Worm (Caenorhabditis elegans) whole organism, L4/young adult: ENCODE results near the gene gpa-6.

ENCODE experiments used
- W03F9.2 ChIP-seq: fragments of 150-350 bp; optimal IDR thresholded peaks from 2 replicates; lab custom pipeline; 2014; ENCODE audit warnings: missing biosample characterization, missing genetic modification characterization
- dao-5 ChIP-seq: sonication (generic microtip); optimal IDR thresholded peaks from 2 replicates; lab custom pipeline; 2016; ENCODE audit warnings: missing genotype, missing genetic modification characterization, moderate library complexity, missing compliant biosample characterization
- him-1 ChIP-seq: sonication (generic microtip); optimal IDR thresholded peaks from 2 replicates; lab custom pipeline; 2016; ENCODE audit warnings: missing genotype, missing genetic modification reagents, missing genetic modification characterization, missing compliant biosample characterization

The gpa-6 gene

ce11 chrX:13190912-13191311, at the start of gene gpa-6:
TSS of gene gpa-6 (plus strand) at chrX:13191212.
- TF ChIP-seq W03F9.2 (tag; lab: Kevin White, UChicago), result no peak
- no peak for TF ChIP-seq dao-5 (tag; lab: Kevin White, UChicago)
- no peak for TF ChIP-seq him-1 (tag; lab: Kevin White, UChicago)

DNA sequence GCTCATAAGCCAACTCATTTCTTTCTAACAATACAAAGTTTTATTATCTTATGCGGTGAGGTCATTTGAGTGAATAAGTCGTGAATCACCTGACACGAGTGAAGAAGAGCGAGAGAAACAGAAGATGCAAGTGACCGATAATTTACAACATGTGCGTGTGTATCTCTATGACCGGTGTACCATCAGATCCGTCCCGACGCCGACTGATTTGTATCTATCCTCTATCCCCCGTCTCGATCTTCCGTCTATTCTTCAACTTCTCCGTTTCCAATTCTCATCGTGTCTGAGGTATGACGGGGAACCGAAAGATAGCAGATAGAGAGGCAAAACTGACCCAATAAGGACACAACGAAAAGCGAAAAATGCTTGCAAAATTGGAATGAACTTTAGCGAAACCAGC, 49.6 kb upstream of the gpa-6 start, which contains the start of gene F09A5.3:
F09A5.3 (plus strand) TSS at position 162 of the 400 bp plus-strand sequence.
- no peak for TF ChIP-seq dao-5 (tag; lab: Kevin White, UChicago)
- TF ChIP-seq him-1 (tag; lab: Kevin White, UChicago), result no peak
- TF ChIP-seq W03F9.2 (tag; lab: Kevin White, UChicago), result no peak

ce11 chrX:13143236-13143635, 47.8 kb upstream of the gpa-6 start:
- no peak for TF ChIP-seq W03F9.2 (tag; lab: Kevin White, UChicago)
- no peak for TF ChIP-seq dao-5 (tag; lab: Kevin White, UChicago)
- no peak for TF ChIP-seq him-1 (tag; lab: Kevin White, UChicago)

ce11 chrX:13143762-13144732, 47.0 kb upstream of the gpa-6 start:
- no peak for TF ChIP-seq W03F9.2 (tag; lab: Kevin White, UChicago)
- TF ChIP-seq him-1 (tag; lab: Kevin White, UChicago), result peak; percentile 12

- peak; percentile 83 for TF ChIP-seq W03F9.2 (tag; lab: Kevin White, UChicago)
- TF ChIP-seq him-1 (tag; lab: Kevin White, UChicago), result peak; percentile 94
- no peak for TF ChIP-seq dao-5 (tag; lab: Kevin White, UChicago)
These were observed 45.9 kb upstream of the gpa-6 start for ce11 chrX:13144975-13145618.

DNA sequence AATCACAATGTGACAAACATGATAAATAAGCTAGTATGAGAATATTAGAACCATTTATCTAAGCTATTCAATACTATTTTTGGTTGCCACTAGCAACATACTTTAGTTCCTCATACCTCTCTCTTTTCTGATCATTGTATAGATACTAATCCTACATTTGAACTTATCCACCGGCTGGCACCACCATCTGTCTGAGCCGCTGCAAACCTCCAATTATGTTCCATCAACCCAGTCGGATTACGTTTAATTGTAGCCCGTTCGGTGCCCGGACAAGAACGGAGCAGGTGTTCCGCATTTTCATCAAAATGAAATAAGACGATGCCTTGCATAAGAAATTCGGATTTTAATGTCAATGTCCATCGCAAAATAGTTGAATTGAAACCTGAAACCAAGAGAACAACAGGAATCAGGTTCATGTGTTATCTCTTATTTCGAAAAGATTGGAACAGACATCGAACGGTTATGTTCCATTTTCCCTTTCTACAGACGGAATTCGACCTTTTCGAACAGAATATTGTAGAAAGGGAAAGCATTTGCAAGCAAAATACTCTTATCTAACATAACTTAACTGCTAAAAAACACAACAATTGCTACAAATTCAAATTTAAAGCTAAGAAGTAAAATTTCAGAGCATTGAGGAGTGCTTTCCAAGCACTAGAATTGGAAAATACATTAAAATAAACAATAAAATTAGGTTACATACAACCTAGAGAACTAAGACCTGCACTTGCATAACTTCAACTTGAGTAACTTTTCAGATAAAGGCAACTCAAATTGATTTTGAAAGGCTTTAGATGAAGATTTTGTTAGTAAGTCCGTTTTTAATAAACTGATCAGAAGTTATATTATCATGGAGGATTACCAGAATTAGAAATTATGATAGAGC, 44.8 kb upstream of the gpa-6 start:
- TF ChIP-seq dao-5 (tag; lab: Kevin White, UChicago) (no peak), him-1 (tag; lab: Kevin White, UChicago) (no peak), W03F9.2 (tag; lab: Kevin White, UChicago) (no peak)

DNA sequence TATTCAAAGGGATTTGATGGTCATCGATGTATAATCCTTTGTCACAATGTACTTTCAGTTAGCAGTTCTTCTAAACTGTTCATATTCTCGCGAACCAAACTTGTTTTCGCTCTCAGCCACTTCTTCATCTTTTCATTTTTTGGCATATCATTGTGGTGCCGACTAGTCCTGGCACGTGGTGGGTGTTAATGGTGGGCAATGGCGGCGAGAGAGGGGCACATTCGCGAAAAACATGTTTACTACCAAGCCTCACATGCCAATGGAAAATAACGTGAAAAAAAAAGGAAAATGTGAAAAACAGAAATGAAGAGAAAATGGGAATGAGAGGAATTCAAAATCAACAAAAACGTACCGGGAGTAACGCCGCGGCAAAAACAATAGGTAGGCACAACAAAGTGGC, 43.9 kb upstream of the gpa-6 start:
- TF ChIP-seq dao-5 (tag; lab: Kevin White, UChicago), result no peak
- no peak for TF ChIP-seq him-1 (tag; lab: Kevin White, UChicago)
- no peak for TF ChIP-seq W03F9.2 (tag; lab: Kevin White, UChicago)

DNA sequence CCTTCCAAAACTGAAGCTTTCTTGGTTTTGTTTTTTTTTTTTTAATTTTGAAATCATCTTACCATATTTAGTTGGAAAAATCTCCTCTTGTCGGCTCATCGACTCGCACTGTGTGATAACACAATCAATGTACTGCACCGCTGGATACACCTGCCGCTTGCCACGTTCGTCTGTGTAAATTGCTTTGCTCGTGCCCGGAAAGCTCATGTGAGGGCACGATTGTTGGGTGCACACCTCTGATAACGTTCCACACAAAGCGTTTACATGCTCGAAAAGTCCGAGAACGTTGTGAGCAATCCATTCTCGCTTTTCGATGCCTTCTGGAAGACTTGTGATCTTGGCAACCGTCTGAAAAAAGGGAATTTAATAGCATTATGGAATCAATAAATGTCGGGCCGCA, 36.5 kb upstream of the gpa-6 start:
- TF ChIP-seq him-1 (tag; lab: Kevin White, UChicago), result no peak
- no peak for TF ChIP-seq W03F9.2 (tag; lab: Kevin White, UChicago)
- TF ChIP-seq dao-5 (tag; lab: Kevin White, UChicago), result no peak

DNA sequence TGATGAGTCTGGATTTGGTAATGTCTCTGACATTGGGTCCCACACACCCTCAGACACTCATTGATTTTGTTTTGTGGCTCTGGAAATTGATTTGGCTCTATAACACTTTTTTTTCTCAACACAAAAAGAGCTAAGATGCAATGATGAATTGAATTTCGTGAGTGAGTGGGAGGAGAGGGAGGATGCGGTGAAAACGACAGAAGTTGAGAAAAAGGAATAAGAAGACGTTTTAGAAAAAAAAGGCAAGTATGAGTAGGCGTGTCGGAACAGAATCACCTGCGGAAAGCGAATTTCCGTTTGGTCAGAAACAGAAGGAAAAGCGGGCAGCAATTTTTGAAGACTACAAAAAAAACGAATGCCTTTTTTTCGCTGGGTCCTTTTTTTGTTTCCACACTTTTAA, 35.3 kb upstream of the gpa-6 start:
- TF ChIP-seq dao-5 (tag; lab: Kevin White, UChicago) (no peak), him-1 (tag; lab: Kevin White, UChicago) (no peak), W03F9.2 (tag; lab: Kevin White, UChicago) (no peak)

ce11 chrX:13157112-13157768, 33.8 kb upstream of the gpa-6 start:
- TF ChIP-seq dao-5 (tag; lab: Kevin White, UChicago) (no peak), W03F9.2 (tag; lab: Kevin White, UChicago) (no peak), him-1 (tag; lab: Kevin White, UChicago) (no peak)

ce11 chrX:13158487-13158886, 32.5 kb upstream of the gpa-6 start:
- TF ChIP-seq W03F9.2 (tag; lab: Kevin White, UChicago), result no peak
- TF ChIP-seq him-1 (tag; lab: Kevin White, UChicago), result no peak
- TF ChIP-seq dao-5 (tag; lab: Kevin White, UChicago), result no peak

DNA sequence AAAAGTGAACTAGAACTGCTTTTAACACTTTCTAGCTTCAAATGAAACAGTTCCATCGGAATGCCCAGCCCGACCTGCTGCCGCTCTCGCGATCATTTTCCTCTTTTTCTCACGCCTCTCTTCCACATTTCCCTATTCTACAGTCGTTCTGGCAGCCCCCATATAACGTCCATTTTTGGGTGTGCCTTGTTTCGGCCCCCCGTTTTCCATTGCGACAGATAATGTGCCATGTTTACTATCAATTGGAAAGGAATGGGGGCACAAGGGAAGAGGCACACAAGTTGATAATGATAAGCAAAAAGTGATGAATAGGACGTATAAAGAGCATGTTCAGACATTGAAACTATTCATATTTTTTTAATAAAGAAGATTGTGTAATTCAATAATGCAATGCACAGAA, 32.0 kb upstream of the gpa-6 start:
- TF ChIP-seq dao-5 (tag; lab: Kevin White, UChicago), result no peak
- TF ChIP-seq him-1 (tag; lab: Kevin White, UChicago), result no peak
- TF ChIP-seq W03F9.2 (tag; lab: Kevin White, UChicago), result no peak
